Worm (Caenorhabditis elegans) whole organism, young adult: Measurements from ENCODE around the gene B0001.3.

Experiments used
- F39B2.1 ChIP-seq: fragments of 200-800 bp; sonication (Bioruptor generic); IDR thresholded peaks from 2 replicates; pipeline ENCODE4 v1.3.6; 2022; ENCODE audit warnings: missing genetic modification reagents, missing genetic modification characterization, missing compliant biosample characterization
- Y95B8A.8 ChIP-seq: fragments of 200-800 bp; sonication (Bioruptor generic); IDR thresholded peaks from 2 replicates; pipeline ENCODE4 v1.3.6; 2022; ENCODE audit warnings: missing genetic modification reagents, missing genetic modification characterization, missing compliant biosample characterization
- ZK185.1 ChIP-seq: sonication (generic microtip); optimal IDR thresholded peaks from 2 replicates; lab custom pipeline; 2016; ENCODE audit warnings: mild to moderate bottlenecking, missing genetic modification characterization, missing compliant biosample characterization; ENCODE audit not compliant: poor library complexity, severe bottlenecking
- attf-3 ChIP-seq: fragments of 200-800 bp; sonication (Bioruptor generic); conservative IDR thresholded peaks from 2 replicates; pipeline ENCODE4 v1.3.6; 2022; ENCODE audit warnings: missing genetic modification reagents, missing genetic modification characterization, missing compliant biosample characterization
- dpff-1 ChIP-seq: sonication (generic microtip); optimal IDR thresholded peaks from 2 replicates; lab custom pipeline; 2017; ENCODE audit warnings: mild to moderate bottlenecking, missing genetic modification characterization, missing compliant biosample characterization
- hlh-26 ChIP-seq: fragments of 200-800 bp; sonication (Bioruptor generic); conservative IDR thresholded peaks from 2 replicates; pipeline ENCODE4 v1.3.6; 2022; ENCODE audit warnings: missing genetic modification reagents, missing genetic modification characterization, missing compliant biosample characterization
- madf-3 ChIP-seq: fragments of 200-800 bp; sonication (Bioruptor generic); IDR thresholded peaks from 2 replicates; pipeline ENCODE4 v1.3.6; 2022; ENCODE audit warnings: missing genetic modification reagents, missing genetic modification characterization, missing compliant biosample characterization
- mes-4 ChIP-seq: sonication (generic microtip); optimal IDR thresholded peaks from 2 replicates; lab custom pipeline; 2016; ENCODE audit warnings: missing genotype, missing genetic modification characterization, missing compliant biosample characterization
- somi-1 ChIP-seq: fragments of 200-800 bp; sonication (Bioruptor generic); optimal IDR thresholded peaks from 2 replicates; lab custom pipeline; 2018; ENCODE audit warnings: mild to moderate bottlenecking, missing genetic modification characterization, missing compliant biosample characterization
- ztf-25 ChIP-seq: fragments of 200-800 bp; sonication (Bioruptor generic); IDR thresholded peaks from 2 replicates; pipeline ENCODE4 v1.3.6; 2022; ENCODE audit warnings: missing genetic modification reagents, missing genetic modification characterization, missing compliant biosample characterization

The B0001.3 gene

ce11 chrIV:12093819-12094218 lies 51.7 kb downstream of the B0001.3 start, which contains the start of gene F11A10.5:
Gene F11A10.5, plus strand, starts transcription at chrIV:12094119.
- TF ChIP-seq dpff-1 (tag; lab: Kevin White, UChicago) (no peak), hlh-26 (GFP tag; lab: Robert Waterston, UW) (no peak), Y95B8A.8 (no peak), F39B2.1 (no peak), ztf-25 (GFP tag; lab: Robert Waterston, UW) (no peak), somi-1 (GFP tag; lab: Kevin White, UChicago) (no peak), mes-4 (no peak), ZK185.1 (tag; lab: Kevin White, UChicago) (no peak), attf-3 (GFP tag; lab: Robert Waterston, UW) (no peak), madf-3 (GFP tag; lab: Robert Waterston, UW) (no peak)
